Fruit fly (Drosophila melanogaster) whole organism, embryonic: ENCODE results near the gene CG12477.

Experiments used
- Atf-2 ChIP-seq: fragments of 200-800 bp; sonication (Bioruptor generic); optimal IDR thresholded peaks from 2 replicates; lab custom pipeline; 2016; ENCODE audit warnings: missing biosample characterization, missing genetic modification characterization
- CG10209 ChIP-seq: fragments of 200-800 bp; sonication (Bioruptor generic); optimal IDR thresholded peaks from 3 replicates; lab custom pipeline; 2017; ENCODE audit warnings: missing biosample characterization, mild to moderate bottlenecking, missing genetic modification characterization, missing genetic modification reagents
- CG1024 ChIP-seq: fragments of 200-800 bp; sonication (Bioruptor generic); IDR thresholded peaks from 2 replicates; pipeline ENCODE4 v1.3.6; 2022; ENCODE audit warnings: missing biosample characterization, missing genetic modification characterization
- CG10543 ChIP-seq: fragments of 200-800 bp; sonication (Bioruptor generic); optimal IDR thresholded peaks from 3 replicates; lab custom pipeline; 2017; ENCODE audit warnings: missing biosample characterization, mild to moderate bottlenecking, missing genetic modification characterization, moderate library complexity
- CG10979 ChIP-seq: fragments of 200-800 bp; sonication (Bioruptor generic); optimal IDR thresholded peaks from 2 replicates; lab custom pipeline; 2018; ENCODE audit warnings: missing biosample characterization, mild to moderate bottlenecking, missing genetic modification characterization, moderate library complexity
- CG11504 ChIP-seq: fragments of 200-800 bp; sonication (Bioruptor generic); optimal IDR thresholded peaks from 3 replicates; lab custom pipeline; 2019; ENCODE audit warnings: missing biosample characterization, mild to moderate bottlenecking, missing genetic modification characterization, moderate library complexity
- CG12104 ChIP-seq: fragments of 200-800 bp; sonication (Bioruptor generic); optimal IDR thresholded peaks from 3 replicates; lab custom pipeline; 2016; ENCODE audit warnings: missing biosample characterization, missing genetic modification characterization
- CG15073 ChIP-seq: fragments of 200-800 bp; sonication (Bioruptor generic); optimal IDR thresholded peaks from 2 replicates; lab custom pipeline; 2016; ENCODE audit warnings: missing biosample characterization, missing genetic modification characterization
- CG17359 ChIP-seq: fragments of 200-800 bp; sonication (Bioruptor generic); optimal IDR thresholded peaks from 3 replicates; lab custom pipeline; 2018; ENCODE audit warnings: missing biosample characterization, mild to moderate bottlenecking, missing genetic modification characterization, moderate library complexity
- CG2712 ChIP-seq: fragments of 200-800 bp; optimal IDR thresholded peaks from 3 replicates; lab custom pipeline; 2019; ENCODE audit warnings: missing biosample characterization, mild to moderate bottlenecking, missing genetic modification characterization, moderate library complexity
- CG30020 ChIP-seq: fragments of 200-800 bp; optimal IDR thresholded peaks from 2 replicates; lab custom pipeline; 2019; ENCODE audit warnings: missing biosample characterization, mild to moderate bottlenecking, missing genetic modification characterization, moderate library complexity
- CG31441 ChIP-seq: fragments of 200-800 bp; sonication (Bioruptor generic); IDR thresholded peaks from 2 replicates; pipeline ENCODE4 v1.3.6; 2022; ENCODE audit warnings: missing biosample characterization, missing genetic modification characterization
- CG3163 ChIP-seq: fragments of 200-800 bp; sonication (Bioruptor generic); optimal IDR thresholded peaks from 3 replicates; lab custom pipeline; 2016; ENCODE audit warnings: missing biosample characterization, missing genetic modification characterization
- CG3407 ChIP-seq: fragments of 200-800 bp; sonication (Bioruptor generic); optimal IDR thresholded peaks from 2 replicates; lab custom pipeline; 2018; ENCODE audit warnings: missing biosample characterization, mild to moderate bottlenecking, missing genetic modification characterization
- CG42726 ChIP-seq: fragments of 200-800 bp; sonication (Bioruptor generic); IDR thresholded peaks from 2 replicates; pipeline ENCODE4 v1.3.6; 2022; ENCODE audit warnings: missing biosample characterization, missing genetic modification characterization; ENCODE audit not compliant: partially characterized antibody
- CG4424 ChIP-seq: fragments of 200-800 bp; sonication (Bioruptor generic); optimal IDR thresholded peaks from 3 replicates; lab custom pipeline; 2016; ENCODE audit warnings: missing biosample characterization, missing genetic modification characterization
- CG7372 ChIP-seq: fragments of 200-800 bp; sonication (Bioruptor generic); IDR thresholded peaks from 2 replicates; pipeline ENCODE4 v1.3.6; 2022; ENCODE audit warnings: missing biosample characterization, missing genetic modification characterization
- CG7839 ChIP-seq: fragments of 200-800 bp; sonication (Bioruptor generic); optimal IDR thresholded peaks from 3 replicates; lab custom pipeline; 2018; ENCODE audit warnings: missing biosample characterization, mild to moderate bottlenecking, missing genetic modification characterization, moderate library complexity
- CG9215 ChIP-seq: fragments of 200-800 bp; sonication (Bioruptor generic); IDR thresholded peaks from 2 replicates; pipeline ENCODE4 v1.3.6; 2022; ENCODE audit warnings: missing biosample characterization, missing genetic modification characterization
- CG9727 ChIP-seq: fragments of 200-800 bp; sonication (Bioruptor generic); optimal IDR thresholded peaks from 3 replicates; lab custom pipeline; 2017; ENCODE audit warnings: missing biosample characterization, mild to moderate bottlenecking, missing genetic modification characterization
- Chrac-16 ChIP-seq: fragments of 200-800 bp; sonication (Bioruptor generic); optimal IDR thresholded peaks from 3 replicates; lab custom pipeline; 2016; ENCODE audit warnings: missing biosample characterization, missing genetic modification characterization
- Dip2 ChIP-seq: fragments of 200-800 bp; sonication (Bioruptor generic); IDR thresholded peaks from 2 replicates; pipeline ENCODE4 v1.3.6; 2022; ENCODE audit warnings: missing biosample characterization, missing genetic modification characterization
- Hey ChIP-seq: fragments of 200-800 bp; sonication (Bioruptor generic); optimal IDR thresholded peaks from 3 replicates; lab custom pipeline; 2018; ENCODE audit warnings: missing biosample characterization, mild to moderate bottlenecking, missing genetic modification characterization
- Hmx ChIP-seq: fragments of 200-800 bp; sonication (Bioruptor generic); optimal IDR thresholded peaks from 2 replicates; lab custom pipeline; 2016; ENCODE audit warnings: missing biosample characterization, missing genetic modification characterization
- Hr3 ChIP-seq: fragments of 200-800 bp; sonication (Bioruptor generic); optimal IDR thresholded peaks from 3 replicates; lab custom pipeline; 2016; ENCODE audit warnings: missing biosample characterization, missing genetic modification characterization
- Hr51 ChIP-seq, 2 experiments: fragments of 200-800 bp; sonication (Bioruptor generic); optimal IDR thresholded peaks; 2 replicates in 1 of 2; 3 replicates in 1 of 2; lab custom pipeline; 2016 to 2018; ENCODE audit warnings: missing biosample characterization in 2 of 2, missing genetic modification characterization in 2 of 2, mild to moderate bottlenecking in 1 of 2, moderate library complexity in 1 of 2
- Kr ChIP-seq: fragments of 200-800 bp; sonication (Bioruptor generic); optimal IDR thresholded peaks from 2 replicates; lab custom pipeline; 2017; ENCODE audit warnings: missing biosample characterization, mild to moderate bottlenecking, missing genetic modification characterization
- Lim3 ChIP-seq: fragments of 200-800 bp; sonication (Bioruptor generic); IDR thresholded peaks from 2 replicates; pipeline ENCODE4 v1.3.6; 2022; ENCODE audit warnings: missing biosample characterization, missing genetic modification characterization
- NfI ChIP-seq: fragments of 200-800 bp; sonication (Bioruptor generic); optimal IDR thresholded peaks from 3 replicates; lab custom pipeline; 2018; ENCODE audit warnings: missing biosample characterization, mild to moderate bottlenecking, missing genetic modification characterization, moderate library complexity
- Opbp ChIP-seq: fragments of 200-800 bp; sonication (Bioruptor generic); IDR thresholded peaks from 3 replicates; pipeline ENCODE4 v1.3.6; 2022; ENCODE audit warnings: missing biosample characterization, missing genetic modification characterization; ENCODE audit not compliant: partially characterized antibody
- ase ChIP-seq: fragments of 200-800 bp; sonication (Bioruptor generic); IDR thresholded peaks from 3 replicates; pipeline ENCODE4 v1.3.6; 2022; ENCODE audit warnings: missing biosample characterization, missing genetic modification characterization
- cad ChIP-seq: fragments of >200 bp; optimal IDR thresholded peaks from 2 replicates; lab custom pipeline; 2017; ENCODE audit warnings: missing biosample characterization, missing genetic modification characterization
- caup ChIP-seq: fragments of 200-800 bp; sonication (Bioruptor generic); optimal IDR thresholded peaks from 3 replicates; lab custom pipeline; 2017; ENCODE audit warnings: missing biosample characterization, mild to moderate bottlenecking, missing genetic modification characterization, moderate library complexity; ENCODE audit not compliant: severe bottlenecking
- danr ChIP-seq: fragments of 200-800 bp; sonication (Bioruptor generic); IDR thresholded peaks from 2 replicates; pipeline ENCODE4 v1.3.6; 2022; ENCODE audit warnings: missing biosample characterization, missing genetic modification characterization
- dysf ChIP-seq: fragments of 200-800 bp; sonication (Bioruptor generic); IDR thresholded peaks from 3 replicates; pipeline ENCODE4 v1.3.6; 2022; ENCODE audit warnings: missing biosample characterization, missing genetic modification characterization
- emc ChIP-seq: fragments of 200-800 bp; sonication (Bioruptor generic); optimal IDR thresholded peaks from 2 replicates; lab custom pipeline; 2016; ENCODE audit warnings: missing biosample characterization, missing genetic modification characterization
- gt ChIP-seq: fragments of 200-800 bp; sonication (Bioruptor generic); IDR thresholded peaks from 2 replicates; pipeline ENCODE4 v1.3.6; 2022; ENCODE audit warnings: missing biosample characterization, missing genetic modification characterization
- hb ChIP-seq: fragments of 200-800 bp; sonication (Bioruptor generic); IDR thresholded peaks from 3 replicates; pipeline ENCODE4 v1.3.6; 2022; ENCODE audit warnings: missing biosample characterization, missing genetic modification characterization; ENCODE audit not compliant: partially characterized antibody
- insv ChIP-seq, 2 experiments: fragments of 200-800 bp; sonication (Bioruptor generic); optimal IDR thresholded peaks; 3 replicates each; lab custom pipeline; 2016 to 2018; ENCODE audit warnings: missing biosample characterization in 2 of 2, missing genetic modification characterization in 2 of 2
- schlank ChIP-seq: fragments of 200-800 bp; sonication (Bioruptor generic); optimal IDR thresholded peaks from 2 replicates; lab custom pipeline; 2018; ENCODE audit warnings: missing biosample characterization, mild to moderate bottlenecking, missing genetic modification characterization
- sd ChIP-seq: fragments of 200-800 bp; sonication (Bioruptor generic); optimal IDR thresholded peaks from 3 replicates; lab custom pipeline; 2018; ENCODE audit warnings: missing biosample characterization, mild to moderate bottlenecking, missing genetic modification characterization, moderate library complexity
- sens-2 ChIP-seq: fragments of 200-800 bp; sonication (Bioruptor generic); IDR thresholded peaks from 2 replicates; pipeline ENCODE4 v1.3.6; 2022; ENCODE audit warnings: missing biosample characterization, missing genetic modification characterization
- seq ChIP-seq: fragments of 200-800 bp; sonication (Bioruptor generic); IDR thresholded peaks from 2 replicates; pipeline ENCODE4 v1.3.6; 2022; ENCODE audit warnings: missing biosample characterization, missing genetic modification characterization
- sim ChIP-seq: fragments of 200-800 bp; sonication (Bioruptor generic); IDR thresholded peaks from 2 replicates; pipeline ENCODE4 v1.3.6; 2022; ENCODE audit warnings: missing biosample characterization, missing genetic modification characterization
- sima ChIP-seq: fragments of 200-800 bp; sonication (Bioruptor generic); optimal IDR thresholded peaks from 2 replicates; lab custom pipeline; 2016; ENCODE audit warnings: missing biosample characterization, missing genetic modification characterization
- tll ChIP-seq, 2 experiments: fragments of 200-800 bp in 1 of 2; fragments of >200 bp in 1 of 2; sonication (Bioruptor generic) in 1 of 2; optimal IDR thresholded peaks; 2 replicates each; lab custom pipeline; 2017 to 2019; ENCODE audit warnings: missing biosample characterization in 2 of 2, missing genetic modification characterization in 2 of 2, mild to moderate bottlenecking in 1 of 2, moderate library complexity in 1 of 2
- tna ChIP-seq: fragments of 200-800 bp; sonication (Bioruptor generic); IDR thresholded peaks from 2 replicates; pipeline ENCODE4 v1.3.6; 2022; ENCODE audit warnings: missing biosample characterization, missing genetic modification characterization; ENCODE audit not compliant: partially characterized antibody
- ttk ChIP-seq: fragments of 200-800 bp; sonication (Bioruptor generic); IDR thresholded peaks from 2 replicates; pipeline ENCODE4 v2.1.2; 2022; ENCODE audit warnings: missing biosample characterization, missing genetic modification characterization
- tup ChIP-seq: fragments of 200-800 bp; sonication (Bioruptor generic); optimal IDR thresholded peaks from 2 replicates; lab custom pipeline; 2016; ENCODE audit warnings: missing biosample characterization, mild to moderate bottlenecking, missing genetic modification characterization, moderate library complexity

The CG12477 gene

dm6 chr3L:18747953-18748756 lies 25.1 kb upstream of the CG12477 start, which contains the start of the genes Nufip and Atg3 (continued):
- TF ChIP-seq Hmx (GFP tag; lab: Kevin White, UChicago) (no peak), CG10209 (no peak), CG15073 (GFP tag; lab: Kevin White, UChicago) (no peak), CG10979 (tag; lab: Kevin White, UChicago) (no peak), CG12104 (GFP tag; lab: Kevin White, UChicago) (no peak), Dip2 (GFP tag; lab: Robert Waterston, UW) (no peak), caup (GFP tag; lab: Kevin White, UChicago) (no peak), sens-2 (GFP tag; lab: Robert Waterston, UW) (no peak), CG9215 (GFP tag; lab: Robert Waterston, UW) (no peak), CG31441 (GFP tag; lab: Robert Waterston, UW) (peak; percentile 51), Opbp (GFP tag; lab: Robert Waterston, UW) (peak; percentile 83; the same call in 2 of the 3 replicates), tll (GFP tag; optimal IDR thresholded peaks at IDR 0.05; lab: Kevin White, UChicago) (peak in 1 of 2 experiments; percentile 39), sim (no peak), CG3163 (no peak), sima (no peak), CG7372 (GFP tag; lab: Robert Waterston, UW) (no peak), CG9727 (GFP tag; lab: Kevin White, UChicago) (peak; percentile 54), Atf-2 (no peak), hb (GFP tag; lab: Robert Waterston, UW) (peak; percentile 57; the same call in 2 of the 3 replicates), CG30020 (peak; percentile 69), Kr (GFP tag; lab: Kevin White, UChicago) (no peak), NfI (peak; percentile 18), Hr3 (GFP tag; lab: Kevin White, UChicago) (peak; percentile 11), schlank (no peak), CG11504 (tag; lab: Kevin White, UChicago) (peak; percentile 66), CG2712 (tag; lab: Kevin White, UChicago) (peak; percentile 37), tup (no peak), CG1024 (no peak), danr (no peak), tna (GFP tag; lab: Robert Waterston, UW) (no peak), gt (GFP tag; lab: Robert Waterston, UW) (no peak), CG4424 (GFP tag; lab: Kevin White, UChicago) (peak; percentile 30), Hey (tag; lab: Kevin White, UChicago) (no peak), Chrac-16 (GFP tag; lab: Kevin White, UChicago) (peak; percentile 37), Lim3 (GFP tag; lab: Robert Waterston, UW) (no peak), CG7839 (tag; lab: Kevin White, UChicago) (peak; percentile 35), CG10543 (GFP tag; lab: Kevin White, UChicago) (peak; percentile 18), insv (GFP tag; optimal IDR thresholded peaks at IDR 0.05; lab: Kevin White, UChicago) (no peak), dysf (GFP tag; lab: Robert Waterston, UW) (no peak), ase (no peak), CG17359 (tag; lab: Kevin White, UChicago) (no peak), CG3407 (GFP tag; lab: Kevin White, UChicago) (no peak), sd (tag; lab: Kevin White, UChicago) (peak; percentile 52), CG42726 (GFP tag; lab: Robert Waterston, UW) (peak; percentile 56), ttk (GFP tag; lab: Robert Waterston, UW) (no peak), cad (GFP tag; lab: Kevin White, UChicago) (no peak), emc (GFP tag; lab: Kevin White, UChicago) (no peak), seq (GFP tag; lab: Robert Waterston, UW) (no peak), Hr51 (GFP tag; optimal IDR thresholded peaks at IDR 0.05; lab: Kevin White, UChicago) (peak in 1 of 2 experiments; percentile 42)
